Fruit fly (Drosophila melanogaster): ENCODE data around the gene Bsg.

The Bsg gene

DNA sequence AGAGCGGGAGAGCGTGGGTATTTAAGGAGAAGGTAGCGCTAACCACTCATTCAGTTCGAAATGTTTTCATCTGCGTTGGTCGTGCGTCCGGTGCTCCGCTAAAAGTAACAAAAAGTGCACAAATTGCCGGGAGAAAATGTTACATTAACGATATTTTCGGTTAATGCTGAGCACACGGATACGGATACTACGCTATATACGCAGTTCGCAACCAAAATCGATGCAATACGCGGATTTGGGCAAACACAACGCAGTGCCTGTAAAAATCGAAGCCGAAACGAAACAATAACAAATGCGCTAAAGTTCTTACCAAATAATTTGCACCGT lies 79.8 kb downstream of the Bsg start, which contains the start of gene Piezo:
Gene Piezo (plus strand): TSS at position 49 of the 327 bp plus-strand sequence.
- TF ChIP-seq ey (GFP tag; optimal IDR thresholded peaks at IDR 0.05) (no peak), dl (GFP tag; optimal IDR thresholded peaks at IDR 0.05; ENCODE audit: insufficient read depth in 1 of 2, partially characterized antibody in 2 of 2) (peak in 1 of 2 experiments; percentile 10), dsf (GFP tag; optimal IDR thresholded peaks at IDR 0.05; ENCODE audit: borderline replicate concordance) (no peak), Dif (GFP tag; optimal IDR thresholded peaks at IDR 0.05; ENCODE audit: partially characterized antibody) (peak; percentile 9), Hnf4 (GFP tag; optimal IDR thresholded peaks at IDR 0.05) (no peak), Hr83 (GFP tag; optimal IDR thresholded peaks at IDR 0.05; ENCODE audit: poor library complexity, severe bottlenecking) (peak; percentile 23), GATAd (GFP tag; optimal IDR thresholded peaks at IDR 0.05) (no peak)

DNA sequence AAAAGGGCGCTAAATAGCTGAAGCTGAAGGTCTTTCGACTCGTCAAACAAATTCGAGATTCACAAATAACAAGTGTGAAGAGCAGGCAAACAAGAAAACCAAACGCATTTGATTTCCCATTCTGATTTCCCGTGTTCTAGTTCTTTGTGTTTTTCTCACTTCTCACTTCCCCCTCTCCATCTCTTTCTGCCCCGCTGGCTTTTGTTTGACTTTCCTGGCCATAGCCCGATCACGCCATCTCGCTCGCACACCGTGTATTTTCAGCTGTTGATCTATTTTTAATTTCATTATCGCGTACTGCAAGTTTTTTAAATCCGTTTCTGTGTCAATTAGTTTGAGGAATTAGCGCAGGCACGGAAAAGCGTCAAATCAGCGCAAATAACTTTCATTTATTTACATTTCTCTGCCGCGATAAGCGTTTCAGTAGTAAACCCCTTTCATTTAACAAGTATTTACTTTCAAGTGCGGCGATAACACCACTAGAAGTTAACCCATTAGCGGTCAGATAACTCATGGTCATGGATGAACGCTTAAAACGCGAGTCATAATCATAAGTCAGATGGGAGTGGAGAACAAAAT lies 80.5 kb downstream of the Bsg start:
- TF ChIP-seq foxo (GFP tag; optimal IDR thresholded peaks at IDR 0.05): no peak
- TF ChIP-seq fru (GFP tag; optimal IDR thresholded peaks at IDR 0.05): peak; percentile 6
- TF ChIP-seq dl (GFP tag; optimal IDR thresholded peaks at IDR 0.05; ENCODE audit: insufficient read depth in 1 of 2, partially characterized antibody in 2 of 2): peak in 1 of 2 experiments; percentile 3

dm6 chr2L:8164219-8164618 lies 81.0 kb downstream of the Bsg start:
- TF ChIP-seq CG9705 (GFP tag; optimal IDR thresholded peaks at IDR 0.05) (no peak), Rel (GFP tag; optimal IDR thresholded peaks at IDR 0.05) (no peak), Rel (tag; optimal IDR thresholded peaks at IDR 0.05) (no peak), Dfd (GFP tag; optimal IDR thresholded peaks at IDR 0.05) (no peak), Abd-B (GFP tag; optimal IDR thresholded peaks at IDR 0.05) (no peak), CG32264 (GFP tag; optimal IDR thresholded peaks at IDR 0.05) (no peak), Mio (GFP tag; optimal IDR thresholded peaks at IDR 0.05) (no peak), br (GFP tag; optimal IDR thresholded peaks at IDR 0.05) (peak; percentile 19), Hr78 (GFP tag; optimal IDR thresholded peaks at IDR 0.05) (no peak), GATAd (GFP tag; optimal IDR thresholded peaks at IDR 0.05) (no peak), jim (GFP tag; optimal IDR thresholded peaks at IDR 0.05) (no peak), ey (GFP tag; optimal IDR thresholded peaks at IDR 0.05) (no peak), dl (GFP tag; optimal IDR thresholded peaks at IDR 0.05; ENCODE audit: insufficient read depth in 1 of 2, partially characterized antibody in 2 of 2) (no peak), dsf (GFP tag; optimal IDR thresholded peaks at IDR 0.05; ENCODE audit: borderline replicate concordance) (peak; percentile 35), tai (GFP tag; optimal IDR thresholded peaks at IDR 0.05) (peak; percentile 62), dmrt93B (GFP tag; optimal IDR thresholded peaks at IDR 0.05) (peak; percentile 38), Sp1 (GFP tag; optimal IDR thresholded peaks at IDR 0.05) (peak; percentile 52), brk (GFP tag; optimal IDR thresholded peaks at IDR 0.05) (peak; percentile 63), foxo (GFP tag; optimal IDR thresholded peaks at IDR 0.05) (peak in 1 of 2 experiments; percentile 45), fru (GFP tag; optimal IDR thresholded peaks at IDR 0.05) (no peak), CrebA (GFP tag; optimal IDR thresholded peaks at IDR 0.05; ENCODE audit: borderline replicate concordance) (no peak), sage (GFP tag; optimal IDR thresholded peaks at IDR 0.05) (peak; percentile 3), Myc (optimal IDR thresholded peaks at IDR 0.05) (no peak), Hnf4 (GFP tag; optimal IDR thresholded peaks at IDR 0.05) (peak; percentile 67), N (GFP tag; optimal IDR thresholded peaks at IDR 0.05) (no peak), pan (optimal IDR thresholded peaks at IDR 0.05) (no peak), Jra (GFP tag; optimal IDR thresholded peaks at IDR 0.05) (peak; percentile 61), Hr83 (GFP tag; optimal IDR thresholded peaks at IDR 0.05; ENCODE audit: poor library complexity, severe bottlenecking) (peak; percentile 96), Dif (GFP tag; optimal IDR thresholded peaks at IDR 0.05; ENCODE audit: partially characterized antibody) (no peak), HLH106 (tag; optimal IDR thresholded peaks at IDR 0.05) (peak; percentile 5), rgr (GFP tag; optimal IDR thresholded peaks at IDR 0.05) (peak; percentile 73), sv (GFP tag; optimal IDR thresholded peaks at IDR 0.05) (peak; percentile 41), usp (GFP tag; optimal IDR thresholded peaks at IDR 0.05) (no peak), woc (GFP tag; optimal IDR thresholded peaks at IDR 0.05) (no peak), lola (GFP tag; optimal IDR thresholded peaks at IDR 0.05) (no peak), psq (GFP tag; optimal IDR thresholded peaks at IDR 0.05) (peak; percentile 41), OdsH (GFP tag; optimal IDR thresholded peaks at IDR 0.05) (peak; percentile 47), h (GFP tag; optimal IDR thresholded peaks at IDR 0.05) (peak; percentile 62), Vsx2 (GFP tag; optimal IDR thresholded peaks at IDR 0.05; ENCODE audit: partially characterized antibody) (no peak)

All from whole organism, wandering third instar larva.